Worm (Caenorhabditis elegans) whole organism, L4 larva: ENCODE measurements around the gene srg-41.

Experiments
- F26F4.8 ChIP-seq: fragments of 200-800 bp; sonication (Bioruptor generic); conservative IDR thresholded peaks from 2 replicates; pipeline ENCODE4 v1.3.6; 2022; ENCODE audit warnings: missing genetic modification characterization, missing compliant biosample characterization
- Y105C5A.15 ChIP-seq: fragments of 200-800 bp; sonication (Bioruptor generic); IDR thresholded peaks from 2 replicates; pipeline ENCODE4 v1.3.6; 2022; ENCODE audit warnings: missing genetic modification characterization, missing compliant biosample characterization
- aha-1 ChIP-seq: fragments of 150-350 bp; peaks from one replicate; lab custom pipeline; 2014; ENCODE audit warnings: missing biosample characterization, missing genetic modification characterization
- aly-2 ChIP-seq: sonication (generic microtip); optimal IDR thresholded peaks from 2 replicates; lab custom pipeline; 2018; ENCODE audit warnings: missing biosample characterization, missing genetic modification characterization
- ama-1 ChIP-seq: fragments of 150-350 bp; optimal IDR thresholded peaks from 2 replicates; lab custom pipeline; 2014; ENCODE audit warnings: inconsistent platforms, mixed read lengths
- ces-1 ChIP-seq: fragments of 150-350 bp; sonication (generic microtip); optimal IDR thresholded peaks from 4 replicates; lab custom pipeline; 2014; ENCODE audit warnings: missing biosample characterization, missing genetic modification reagents, missing genetic modification characterization
- ctbp-1 ChIP-seq: fragments of 200-800 bp; sonication (Bioruptor generic); IDR thresholded peaks from 2 replicates; pipeline ENCODE4 v1.3.6; 2022; ENCODE audit warnings: missing genetic modification reagents, missing genetic modification characterization, missing compliant biosample characterization
- duxl-1 ChIP-seq: sonication (generic microtip); optimal IDR thresholded peaks from 2 replicates; lab custom pipeline; 2016; ENCODE audit warnings: mild to moderate bottlenecking, missing genetic modification characterization, moderate library complexity, missing compliant biosample characterization; ENCODE audit not compliant: poor library complexity
- egl-27 ChIP-seq: sonication (generic microtip); optimal IDR thresholded peaks from 3 replicates; lab custom pipeline; 2017; ENCODE audit warnings: missing biosample characterization, missing genetic modification reagents, missing genetic modification characterization
- egl-43 ChIP-seq: fragments of 200-800 bp; sonication (Bioruptor generic); IDR thresholded peaks from 2 replicates; pipeline ENCODE4 v1.3.6; 2022; ENCODE audit warnings: missing genetic modification reagents, missing genetic modification characterization, missing compliant biosample characterization
- fkh-10 ChIP-seq: fragments of 150-350 bp; optimal IDR thresholded peaks from 2 replicates; lab custom pipeline; 2014; ENCODE audit warnings: missing biosample characterization, missing genetic modification reagents, missing genetic modification characterization
- hlh-11 ChIP-seq: fragments of 200-800 bp; sonication (Bioruptor generic); optimal IDR thresholded peaks from 2 replicates; lab custom pipeline; 2018; ENCODE audit warnings: mild to moderate bottlenecking, missing genetic modification characterization, missing compliant biosample characterization
- hmg-1.1 ChIP-seq: fragments of 200-800 bp; sonication (Bioruptor generic); IDR thresholded peaks from 2 replicates; pipeline ENCODE4 v1.3.6; 2022; ENCODE audit warnings: missing genetic modification reagents, missing genetic modification characterization, missing compliant biosample characterization
- lim-7 ChIP-seq: fragments of 200-800 bp; sonication (Bioruptor generic); IDR thresholded peaks from 2 replicates; pipeline ENCODE4 v1.3.6; 2022; ENCODE audit warnings: missing genetic modification characterization, missing compliant biosample characterization
- lin-38 ChIP-seq: fragments of 200-800 bp; sonication (Bioruptor generic); IDR thresholded peaks from 2 replicates; pipeline ENCODE4 v1.3.6; 2022; ENCODE audit warnings: missing genetic modification reagents, missing genetic modification characterization, missing compliant biosample characterization
- lsy-2 ChIP-seq, 2 experiments: fragments of 150-350 bp in 1 of 2; sonication (generic microtip) in 1 of 2; optimal IDR thresholded peaks; 2 replicates each; lab custom pipeline; 2014 to 2017; ENCODE audit warnings: missing biosample characterization in 2 of 2, missing genetic modification characterization in 2 of 2
- nhr-11 ChIP-seq: fragments of 150-350 bp; optimal IDR thresholded peaks from 2 replicates; lab custom pipeline; 2014; ENCODE audit warnings: missing biosample characterization, missing genetic modification characterization
- nhr-111 ChIP-seq: fragments of 200-800 bp; sonication (Bioruptor generic); optimal IDR thresholded peaks from 2 replicates; lab custom pipeline; 2018; ENCODE audit warnings: mild to moderate bottlenecking, missing genetic modification characterization, missing compliant biosample characterization
- nhr-237 ChIP-seq: sonication (generic microtip); optimal IDR thresholded peaks from 2 replicates; lab custom pipeline; 2017; ENCODE audit warnings: missing biosample characterization, missing genetic modification characterization
- nhr-41 ChIP-seq: fragments of 200-800 bp; sonication (Bioruptor generic); IDR thresholded peaks from 2 replicates; pipeline ENCODE4 v1.3.6; 2022; ENCODE audit warnings: missing genetic modification reagents, missing genetic modification characterization, missing compliant biosample characterization
- nhr-77 ChIP-seq: fragments of 150-350 bp; optimal IDR thresholded peaks from 2 replicates; lab custom pipeline; 2014; ENCODE audit warnings: missing biosample characterization, missing genetic modification characterization
- php-3 ChIP-seq: fragments of 200-800 bp; sonication (Bioruptor generic); IDR thresholded peaks from 2 replicates; pipeline ENCODE4 v1.3.6; 2022; ENCODE audit warnings: missing genetic modification reagents, missing genetic modification characterization, missing compliant biosample characterization
- pqm-1 ChIP-seq: sonication (generic microtip); optimal IDR thresholded peaks from 2 replicates; lab custom pipeline; 2017; ENCODE audit warnings: missing biosample characterization, missing genetic modification characterization
- rbr-2 ChIP-seq: sonication (generic microtip); optimal IDR thresholded peaks from 2 replicates; lab custom pipeline; 2016; ENCODE audit warnings: missing genotype, missing genetic modification characterization, missing compliant biosample characterization
- skn-1 ChIP-seq: fragments of 150-350 bp; optimal IDR thresholded peaks from 2 replicates; lab custom pipeline; 2014; ENCODE audit warnings: missing biosample characterization, missing genetic modification characterization
- unc-62 ChIP-seq, 3 experiments: fragments of 150-350 bp in 1 of 3; sonication (generic microtip); optimal IDR thresholded peaks in 2 of 3; peaks in 1 of 3; 1 replicate in 1 of 3; 2 replicates in 2 of 3; lab custom pipeline; 2014 to 2017; ENCODE audit warnings: missing biosample characterization in 3 of 3, missing genetic modification characterization in 3 of 3, missing genetic modification reagents in 3 of 3, missing genotype in 1 of 3
- zfp-2 ChIP-seq: sonication (generic microtip); optimal IDR thresholded peaks from 2 replicates; lab custom pipeline; 2016; ENCODE audit warnings: mild to moderate bottlenecking, missing genetic modification characterization, missing compliant biosample characterization
- zip-11 ChIP-seq: fragments of 200-800 bp; sonication (Bioruptor generic); IDR thresholded peaks from 2 replicates; pipeline ENCODE4 v1.3.6; 2022; ENCODE audit warnings: missing genetic modification characterization, missing compliant biosample characterization
- zip-2 ChIP-seq: fragments of 150-350 bp; optimal IDR thresholded peaks from 2 replicates; lab custom pipeline; 2014; ENCODE audit warnings: missing biosample characterization, missing genetic modification characterization
- ztf-11 ChIP-seq: fragments of 150-350 bp; optimal IDR thresholded peaks from 2 replicates; lab custom pipeline; 2014; ENCODE audit warnings: missing biosample characterization, missing genetic modification characterization
- ztf-7 ChIP-seq: fragments of 150-350 bp; optimal IDR thresholded peaks from 2 replicates; lab custom pipeline; 2014; ENCODE audit warnings: missing biosample characterization, missing genetic modification characterization

The srg-41 gene

DNA sequence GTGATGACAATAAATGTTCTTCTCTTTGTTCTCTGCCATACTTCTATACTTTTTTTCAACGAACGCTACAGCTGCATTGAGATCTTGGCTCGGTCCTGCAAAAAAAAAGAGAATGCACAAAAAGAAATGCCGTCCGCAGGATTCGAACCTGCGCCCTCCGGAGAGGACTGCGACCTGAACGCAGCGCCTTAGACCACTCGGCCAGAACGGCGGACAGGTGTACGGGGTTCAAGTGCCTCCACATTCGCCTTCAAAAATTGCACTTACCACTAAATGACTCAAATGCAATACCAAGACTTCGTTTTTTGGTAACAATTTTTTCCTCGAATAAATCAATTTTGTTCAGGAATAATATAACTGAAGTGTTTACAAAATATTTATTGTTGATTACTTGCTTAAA lies 13.0 kb upstream of the srg-41 start (continued):
- TF ChIP-seq nhr-111 (no peak), php-3 (GFP tag; lab: Robert Waterston, UW) (no peak), ztf-7 (tag; lab: Kevin White, UChicago) (no peak), aly-2 (tag; lab: Kevin White, UChicago) (no peak), lin-38 (GFP tag; lab: Robert Waterston, UW) (no peak; the same call in 1 of the 2 replicates), nhr-41 (no peak), lim-7 (GFP tag; lab: Robert Waterston, UW) (peak; percentile 52; the same call in 1 of the 2 replicates)

DNA sequence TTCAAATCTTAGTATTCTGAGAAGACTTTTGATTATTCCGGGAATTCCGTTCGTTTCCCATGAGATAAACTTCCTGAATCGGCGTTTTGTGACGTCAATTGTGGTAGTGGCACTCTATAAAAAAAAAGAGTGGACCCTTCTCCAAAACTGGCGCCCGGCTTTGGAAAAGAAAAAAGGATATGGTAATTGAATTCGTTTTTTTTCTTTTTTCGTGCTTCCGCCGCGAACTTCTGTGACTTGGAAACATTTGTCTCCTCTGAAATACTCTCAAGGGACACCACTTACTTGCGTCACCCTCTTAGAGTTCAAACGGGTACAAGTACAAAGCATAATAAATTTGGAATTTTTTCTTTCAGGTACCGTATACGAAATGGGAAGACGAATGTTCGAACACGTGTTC lies 11.0 kb upstream of the srg-41 start:
- TF ChIP-seq Y105C5A.15 (GFP tag; lab: Robert Waterston, UW) (no peak), fkh-10 (GFP tag; lab: Kevin White, UChicago) (peak; percentile 51), ces-1 (GFP tag; lab: Kevin White, UChicago) (peak; percentile 47), hmg-1.1 (GFP tag; lab: Robert Waterston, UW) (no peak)

ce11 chrV:11171906-11172305 lies 10.2 kb upstream of the srg-41 start, which contains the start of gene T19C4.5:
Gene T19C4.5 (plus strand): TSS chrV:11172213.
- no peak for TF ChIP-seq nhr-237 (tag; lab: Kevin White, UChicago)
- no peak for TF ChIP-seq rbr-2
- TF ChIP-seq ztf-11 (tag; lab: Kevin White, UChicago) = no peak
- no peak for TF ChIP-seq pqm-1 (tag; lab: Kevin White, UChicago)
- no peak for TF ChIP-seq nhr-41
- no peak for TF ChIP-seq lin-38 (GFP tag; lab: Robert Waterston, UW)
- peak; percentile 50 for TF ChIP-seq nhr-11
- no peak for TF ChIP-seq aha-1 (tag; lab: Kevin White, UChicago)
- TF ChIP-seq lsy-2 (tag; optimal IDR thresholded peaks at IDR 0.05; lab: Kevin White, UChicago) = no peak
- peak; percentile 22 for TF ChIP-seq hlh-11 (tag; lab: Kevin White, UChicago)

DNA sequence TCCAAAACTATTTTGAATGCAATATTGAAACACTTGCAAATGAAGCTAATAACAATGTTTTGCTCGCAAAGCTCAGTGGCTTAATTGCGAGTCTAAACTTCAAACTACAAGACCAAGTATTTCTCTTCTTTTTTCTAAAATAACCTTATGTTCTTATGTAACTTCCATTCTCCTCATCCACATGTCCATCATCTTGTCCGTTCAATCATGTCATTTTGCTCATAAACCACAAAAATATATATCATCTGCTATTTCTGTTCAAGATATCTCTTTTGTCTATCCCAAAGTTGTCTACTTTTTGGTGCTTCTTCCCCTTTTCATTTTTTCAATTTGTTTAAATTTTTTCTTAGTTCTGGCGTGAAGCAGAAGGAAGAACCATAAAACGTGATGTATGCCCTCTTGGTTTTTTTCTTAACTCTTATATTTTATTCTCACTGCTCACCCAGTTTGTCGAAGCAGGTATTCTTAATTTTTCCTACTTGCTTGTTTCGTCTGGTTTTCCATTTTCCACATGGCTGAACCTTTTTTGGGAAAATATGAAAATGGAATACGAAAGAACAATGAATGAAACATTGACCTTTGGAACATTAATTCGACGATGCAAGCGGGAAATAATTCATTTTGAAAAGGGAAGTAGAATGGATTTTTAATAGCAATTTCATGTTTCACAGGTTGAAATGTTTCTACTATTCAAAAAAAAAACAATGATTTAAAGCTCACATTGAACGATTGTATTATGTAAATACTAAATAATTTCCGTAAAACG lies 9.1 kb upstream of the srg-41 start:
- TF ChIP-seq unc-62 (GFP tag; optimal IDR thresholded peaks at IDR 0.05 in 1 of 2; lab: Kevin White, UChicago) (peak in 1 of 2 experiments; percentile 98), unc-62 (tag; optimal IDR thresholded peaks at IDR 0.05; lab: Kevin White, UChicago) (no peak), zip-2 (tag; lab: Kevin White, UChicago) (no peak), nhr-77 (no peak), aha-1 (tag; lab: Kevin White, UChicago) (peak; percentile 90)
- TF ChIP-seq, all 104 proteins: peak for 2

DNA sequence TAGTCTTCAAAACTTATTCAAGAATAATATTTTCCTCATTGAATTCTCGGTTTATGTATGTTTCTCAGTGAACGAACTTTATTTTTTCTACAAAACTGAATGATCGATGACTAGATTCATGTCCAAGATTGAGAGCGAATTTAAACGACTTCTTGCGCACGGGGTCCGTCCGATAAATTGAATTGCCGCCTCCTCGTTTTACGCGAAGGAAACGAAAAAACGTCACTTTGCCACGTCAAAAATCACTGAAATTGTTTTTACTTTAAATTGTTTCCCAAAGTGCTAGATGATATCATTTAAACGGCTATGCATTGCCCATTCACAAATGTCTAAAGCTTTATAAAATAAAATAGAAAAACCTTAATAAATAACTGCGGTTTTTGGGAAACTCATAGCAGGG lies 6.1 kb upstream of the srg-41 start:
- TF ChIP-seq fkh-10 (GFP tag; lab: Kevin White, UChicago) (peak; percentile 72), nhr-41 (no peak)

ce11 chrV:11164475-11164874 lies 2.8 kb upstream of the srg-41 start, which contains the start of gene srg-40:
Gene srg-40 (minus strand): TSS chrV:11164575.
- no peak for TF ChIP-seq ama-1 (lab: Kevin White, UChicago)
- no peak for TF ChIP-seq nhr-41
- no peak for TF ChIP-seq ctbp-1 (GFP tag; lab: Robert Waterston, UW)
- TF ChIP-seq egl-43 (GFP tag; lab: Robert Waterston, UW) = no peak
- no peak for TF ChIP-seq duxl-1 (tag; lab: Kevin White, UChicago)
- no peak for TF ChIP-seq zip-2 (tag; lab: Kevin White, UChicago)
- no peak for TF ChIP-seq F26F4.8 (GFP tag; lab: Robert Waterston, UW)
- no peak for TF ChIP-seq skn-1 (tag; lab: Kevin White, UChicago)
- TF ChIP-seq zfp-2 = no peak
- no peak for TF ChIP-seq egl-27 (tag; lab: Kevin White, UChicago)
- no peak for TF ChIP-seq zip-11 (GFP tag; lab: Robert Waterston, UW)
